Worm (Caenorhabditis elegans) whole organism, young adult: ENCODE data around the gene T24H7.2.
A peak's percentile ranks its signal among the peaks of the same experiment; 100 is the strongest.

Source experiments
- B0261.1 ChIP-seq: sonication (generic microtip); optimal IDR thresholded peaks from 2 replicates; lab custom pipeline; 2016; ENCODE audit warnings: mild to moderate bottlenecking, missing genetic modification characterization, moderate library complexity, missing compliant biosample characterization
- C06A6.2 ChIP-seq: fragments of 200-800 bp; sonication (Bioruptor generic); conservative IDR thresholded peaks from 2 replicates; pipeline ENCODE4 v1.3.6; 2022; ENCODE audit warnings: missing genetic modification characterization, missing compliant biosample characterization
- C17E4.6 ChIP-seq: fragments of 200-800 bp; sonication (Bioruptor generic); IDR thresholded peaks from 2 replicates; pipeline ENCODE4 v1.3.6; 2022; ENCODE audit warnings: missing genetic modification reagents, missing genetic modification characterization, missing compliant biosample characterization
- F39B2.1 ChIP-seq: fragments of 200-800 bp; sonication (Bioruptor generic); IDR thresholded peaks from 2 replicates; pipeline ENCODE4 v1.3.6; 2022; ENCODE audit warnings: missing genetic modification reagents, missing genetic modification characterization, missing compliant biosample characterization
- K11D2.4 ChIP-seq: fragments of 200-800 bp; sonication (Bioruptor generic); IDR thresholded peaks from 2 replicates; pipeline ENCODE4 v1.3.6; 2022; ENCODE audit warnings: missing genetic modification reagents, missing genetic modification characterization, missing compliant biosample characterization
- K12H6.12 ChIP-seq: fragments of 200-800 bp; sonication (Bioruptor generic); optimal IDR thresholded peaks from 2 replicates; lab custom pipeline; 2018; ENCODE audit warnings: mild to moderate bottlenecking, missing genetic modification characterization, missing compliant biosample characterization
- T07F8.4 ChIP-seq: sonication (generic microtip); optimal IDR thresholded peaks from 2 replicates; lab custom pipeline; 2016; ENCODE audit warnings: mild to moderate bottlenecking, missing genetic modification characterization, moderate library complexity, missing compliant biosample characterization
- T26A5.8 ChIP-seq: sonication (generic microtip); optimal IDR thresholded peaks from 2 replicates; lab custom pipeline; 2016; ENCODE audit warnings: missing genetic modification characterization, missing compliant biosample characterization
- Y53G8AR.9 ChIP-seq: fragments of 200-800 bp; sonication (Bioruptor generic); conservative IDR thresholded peaks from 2 replicates; pipeline ENCODE4 v1.3.6; 2022; ENCODE audit warnings: missing genetic modification reagents, missing genetic modification characterization, missing compliant biosample characterization
- Y56A3A.18 ChIP-seq: fragments of 200-800 bp; sonication (Bioruptor generic); IDR thresholded peaks from 2 replicates; pipeline ENCODE4 v1.3.6; 2022; ENCODE audit warnings: missing genetic modification reagents, missing genetic modification characterization, missing compliant biosample characterization
- Y79H2A.3 ChIP-seq: fragments of 200-800 bp; sonication (Bioruptor generic); conservative IDR thresholded peaks from 2 replicates; pipeline ENCODE4 v1.3.6; 2022; ENCODE audit warnings: missing genetic modification reagents, missing genetic modification characterization, missing compliant biosample characterization
- Y95B8A.8 ChIP-seq: fragments of 200-800 bp; sonication (Bioruptor generic); IDR thresholded peaks from 2 replicates; pipeline ENCODE4 v1.3.6; 2022; ENCODE audit warnings: missing genetic modification reagents, missing genetic modification characterization, missing compliant biosample characterization
- aptf-2 ChIP-seq: fragments of 200-800 bp; sonication (Bioruptor generic); conservative IDR thresholded peaks from 2 replicates; pipeline ENCODE4 v1.3.6; 2022; ENCODE audit warnings: missing genetic modification reagents, missing genetic modification characterization, missing compliant biosample characterization
- athp-1 ChIP-seq: sonication (generic microtip); optimal IDR thresholded peaks from 2 replicates; lab custom pipeline; 2017; ENCODE audit warnings: mild to moderate bottlenecking, missing genetic modification characterization, missing compliant biosample characterization
- attf-3 ChIP-seq: fragments of 200-800 bp; sonication (Bioruptor generic); conservative IDR thresholded peaks from 2 replicates; pipeline ENCODE4 v1.3.6; 2022; ENCODE audit warnings: missing genetic modification reagents, missing genetic modification characterization, missing compliant biosample characterization
- attf-6 ChIP-seq: fragments of 200-800 bp; sonication (Bioruptor generic); IDR thresholded peaks from 2 replicates; pipeline ENCODE4 v1.3.6; 2022; ENCODE audit warnings: missing genetic modification reagents, missing genetic modification characterization, missing compliant biosample characterization
- bed-1 ChIP-seq: fragments of 200-800 bp; sonication (Bioruptor generic); IDR thresholded peaks from 2 replicates; pipeline ENCODE4 v1.3.6; 2022; ENCODE audit warnings: missing genetic modification reagents, missing genetic modification characterization, missing compliant biosample characterization
- ccch-3 ChIP-seq: fragments of 200-800 bp; sonication (Bioruptor generic); optimal IDR thresholded peaks from 2 replicates; lab custom pipeline; 2018; ENCODE audit warnings: mild to moderate bottlenecking, missing genetic modification characterization, missing compliant biosample characterization
- ceh-27 ChIP-seq: fragments of 200-800 bp; sonication (Bioruptor generic); optimal IDR thresholded peaks from 2 replicates; lab custom pipeline; 2018; ENCODE audit warnings: mild to moderate bottlenecking, missing genetic modification characterization, moderate library complexity, missing compliant biosample characterization
- ceh-58 ChIP-seq: fragments of 200-800 bp; sonication (Bioruptor generic); IDR thresholded peaks from 2 replicates; pipeline ENCODE4 v1.3.6; 2022; ENCODE audit warnings: missing genetic modification characterization, missing compliant biosample characterization
- dpl-1 ChIP-seq: fragments of 150-350 bp; optimal IDR thresholded peaks from 2 replicates; lab custom pipeline; 2014; ENCODE audit warnings: missing biosample characterization, missing genetic modification reagents, missing genetic modification characterization
- efl-1 ChIP-seq: fragments of 150-350 bp; optimal IDR thresholded peaks from 2 replicates; lab custom pipeline; 2014; ENCODE audit warnings: missing biosample characterization, missing genetic modification reagents, missing genetic modification characterization
- ekl-4 ChIP-seq: fragments of 200-800 bp; sonication (Bioruptor generic); IDR thresholded peaks from 2 replicates; pipeline ENCODE4 v1.3.6; 2022; ENCODE audit warnings: missing genetic modification reagents, missing genetic modification characterization, missing compliant biosample characterization
- fkh-3 ChIP-seq: sonication (generic microtip); optimal IDR thresholded peaks from 2 replicates; lab custom pipeline; 2016; ENCODE audit warnings: mild to moderate bottlenecking, missing genetic modification characterization, missing compliant biosample characterization
- gei-17 ChIP-seq: fragments of 200-800 bp; sonication (Bioruptor generic); optimal IDR thresholded peaks from 2 replicates; lab custom pipeline; 2018; ENCODE audit warnings: mild to moderate bottlenecking, missing genetic modification characterization, missing compliant biosample characterization
- hmg-1.2 ChIP-seq: fragments of 200-800 bp; sonication (Bioruptor generic); IDR thresholded peaks from 2 replicates; pipeline ENCODE4 v1.3.6; 2022; ENCODE audit warnings: missing genetic modification reagents, missing genetic modification characterization, missing compliant biosample characterization
- hrde-1 ChIP-seq: sonication (generic microtip); optimal IDR thresholded peaks from 2 replicates; lab custom pipeline; 2016; ENCODE audit warnings: missing genetic modification characterization, mild to moderate bottlenecking, missing compliant biosample characterization, moderate library complexity, missing genotype, missing genetic modification reagents, borderline replicate concordance
- let-607 ChIP-seq, 2 experiments: fragments of 200-800 bp in 1 of 2; sonication (Bioruptor generic) in 1 of 2; sonication (generic microtip) in 1 of 2; optimal IDR thresholded peaks; 2 replicates each; lab custom pipeline; 2016 to 2018; ENCODE audit warnings: mild to moderate bottlenecking in 2 of 2, missing compliant biosample characterization in 2 of 2, missing genetic modification characterization in 2 of 2, moderate library complexity in 2 of 2, missing genotype in 1 of 2
- lin-54 ChIP-seq: fragments of 200-800 bp; sonication (Bioruptor generic); optimal IDR thresholded peaks from 2 replicates; lab custom pipeline; 2018; ENCODE audit warnings: mild to moderate bottlenecking, missing genetic modification characterization, missing compliant biosample characterization
- lir-1 ChIP-seq: fragments of 200-800 bp; sonication (Bioruptor generic); conservative IDR thresholded peaks from 2 replicates; pipeline ENCODE4 v1.3.6; 2022; ENCODE audit warnings: missing genetic modification reagents, missing genetic modification characterization, missing compliant biosample characterization
- lsy-27 ChIP-seq: sonication (generic microtip); optimal IDR thresholded peaks from 2 replicates; lab custom pipeline; 2017; ENCODE audit warnings: missing genetic modification characterization, mild to moderate bottlenecking, missing compliant biosample characterization, antibody characterized with exemption, missing genotype, borderline replicate concordance; ENCODE audit not compliant: insufficient read depth
- madf-10 ChIP-seq: sonication (generic microtip); optimal IDR thresholded peaks from 2 replicates; lab custom pipeline; 2016; ENCODE audit warnings: mild to moderate bottlenecking, missing genetic modification characterization, missing compliant biosample characterization
- madf-6 ChIP-seq: fragments of 200-800 bp; sonication (Bioruptor generic); IDR thresholded peaks from 2 replicates; pipeline ENCODE4 v1.3.6; 2022; ENCODE audit warnings: missing genetic modification reagents, missing genetic modification characterization, missing compliant biosample characterization
- madf-8 ChIP-seq: fragments of 200-800 bp; sonication (Bioruptor generic); conservative IDR thresholded peaks from 2 replicates; pipeline ENCODE4 v1.3.6; 2022; ENCODE audit warnings: missing genetic modification reagents, missing genetic modification characterization, missing compliant biosample characterization
- mes-4 ChIP-seq: sonication (generic microtip); optimal IDR thresholded peaks from 2 replicates; lab custom pipeline; 2016; ENCODE audit warnings: missing genotype, missing genetic modification characterization, missing compliant biosample characterization
- nfya-2 ChIP-seq: fragments of 200-800 bp; sonication (Bioruptor generic); IDR thresholded peaks from 2 replicates; pipeline ENCODE4 v1.3.6; 2022; ENCODE audit warnings: missing genetic modification reagents, missing genetic modification characterization, missing compliant biosample characterization
- nhr-179 ChIP-seq: sonication (generic microtip); optimal IDR thresholded peaks from 2 replicates; lab custom pipeline; 2016; ENCODE audit warnings: mild to moderate bottlenecking, missing genetic modification characterization, missing compliant biosample characterization
- nhr-27 ChIP-seq: fragments of 200-800 bp; sonication (Bioruptor generic); optimal IDR thresholded peaks from 2 replicates; lab custom pipeline; 2018; ENCODE audit warnings: mild to moderate bottlenecking, missing genetic modification characterization, moderate library complexity, missing compliant biosample characterization
- pbrm-1 ChIP-seq: fragments of 200-800 bp; sonication (Bioruptor generic); IDR thresholded peaks from 2 replicates; pipeline ENCODE4 v1.3.6; 2022; ENCODE audit warnings: missing genetic modification reagents, missing genetic modification characterization, missing compliant biosample characterization
- rec-8 ChIP-seq, 2 experiments: sonication (generic microtip); optimal IDR thresholded peaks; 2 replicates each; lab custom pipeline; 2016; ENCODE audit warnings: mild to moderate bottlenecking in 2 of 2, missing genetic modification characterization in 2 of 2, missing genetic modification reagents in 2 of 2, missing genotype in 2 of 2, missing biosample characterization in 1 of 2, missing compliant biosample characterization in 1 of 2, moderate library complexity in 1 of 2
- repo-1 ChIP-seq: sonication (generic microtip); optimal IDR thresholded peaks from 2 replicates; lab custom pipeline; 2017; ENCODE audit warnings: mild to moderate bottlenecking, missing genetic modification characterization, missing compliant biosample characterization
- sea-2 ChIP-seq: fragments of 200-800 bp; sonication (Bioruptor generic); IDR thresholded peaks from 2 replicates; pipeline ENCODE4 v1.3.6; 2022; ENCODE audit warnings: missing genetic modification characterization, missing compliant biosample characterization
- snpc-1.3 ChIP-seq: sonication (generic microtip); optimal IDR thresholded peaks from 2 replicates; lab custom pipeline; 2017; ENCODE audit warnings: missing genetic modification characterization, mild to moderate bottlenecking, missing compliant biosample characterization, antibody characterized with exemption, moderate library complexity, missing genotype, missing genetic modification reagents; ENCODE audit not compliant: insufficient read depth
- tbx-9 ChIP-seq: sonication (generic microtip); optimal IDR thresholded peaks from 2 replicates; lab custom pipeline; 2016; ENCODE audit warnings: borderline replicate concordance, missing genetic modification characterization, inconsistent platforms, missing compliant biosample characterization
- unc-62 ChIP-seq: fragments of 150-350 bp; optimal IDR thresholded peaks from 2 replicates; lab custom pipeline; 2014; ENCODE audit warnings: missing biosample characterization, missing genetic modification reagents, missing genetic modification characterization
- zfh-2 ChIP-seq: fragments of 200-800 bp; sonication (Bioruptor generic); conservative IDR thresholded peaks from 2 replicates; pipeline ENCODE4 v1.3.6; 2022; ENCODE audit warnings: missing genetic modification reagents, missing genetic modification characterization, missing compliant biosample characterization

The T24H7.2 gene

ce11 chrII:6246054-6246453, 1.1 kb upstream of the T24H7.2 start, which contains the start of gene lelo-1:
Gene lelo-1, plus strand, starts transcription at chrII:6246354.
- TF ChIP-seq madf-10 (tag; lab: Kevin White, UChicago) (no peak), bed-1 (GFP tag; lab: Robert Waterston, UW) (no peak), zfh-2 (no peak), madf-8 (GFP tag; lab: Robert Waterston, UW) (no peak), pbrm-1 (no peak), hrde-1 (no peak), madf-6 (GFP tag; lab: Robert Waterston, UW) (no peak), efl-1 (GFP tag; lab: Kevin White, UChicago) (no peak)

- TF ChIP-seq aptf-2 (GFP tag; lab: Robert Waterston, UW) (no peak), C17E4.6 (GFP tag; lab: Robert Waterston, UW) (no peak), nhr-27 (tag; lab: Kevin White, UChicago) (no peak), snpc-1.3 (no peak), ekl-4 (no peak), T26A5.8 (tag; lab: Kevin White, UChicago) (no peak), B0261.1 (tag; lab: Kevin White, UChicago) (peak; percentile 0)
These were observed 918 bp downstream of the T24H7.2 start for ce11 chrII:6248029-6248428.

- peak; percentile 35 for TF ChIP-seq ceh-27
- 0 out of 2 replicates have a peak, but pooled peaks have one; percentile 20 for TF ChIP-seq C06A6.2 (GFP tag; lab: Robert Waterston, UW)
- no peak for TF ChIP-seq lsy-27 (tag; lab: Kevin White, UChicago)
- no peak for TF ChIP-seq nhr-179 (tag; lab: Kevin White, UChicago)
- TF ChIP-seq K12H6.12 (tag; lab: Kevin White, UChicago): no peak
- TF ChIP-seq lir-1 (GFP tag; lab: Robert Waterston, UW): no peak
- TF ChIP-seq F39B2.1 (GFP tag; lab: Robert Waterston, UW): no peak
- TF ChIP-seq tbx-9 (tag; lab: Kevin White, UChicago): no peak
- TF ChIP-seq attf-3: no peak
- peak; percentile 87 for TF ChIP-seq ekl-4
- peak; percentile 61 for TF ChIP-seq athp-1 (tag; lab: Kevin White, UChicago)
- TF ChIP-seq ccch-3 (GFP tag; lab: Kevin White, UChicago): no peak
- TF ChIP-seq Y53G8AR.9 (GFP tag; lab: Robert Waterston, UW): no peak
- TF ChIP-seq Y56A3A.18: no peak
- TF ChIP-seq Y79H2A.3 (GFP tag; lab: Robert Waterston, UW): no peak
- TF ChIP-seq rec-8 (tag; optimal IDR thresholded peaks at IDR 0.05; lab: Kevin White, UChicago): peak; percentile 47 to 49
- peak; percentile 63 for TF ChIP-seq fkh-3
- TF ChIP-seq ceh-58: no peak
- TF ChIP-seq K11D2.4 (GFP tag; lab: Robert Waterston, UW): no peak
- peak; percentile 71 for TF ChIP-seq repo-1 (tag; lab: Kevin White, UChicago)
- no peak for TF ChIP-seq nfya-2 (GFP tag; lab: Robert Waterston, UW)
- TF ChIP-seq T07F8.4 (tag; lab: Kevin White, UChicago): peak; percentile 63
- peak; percentile 62 for TF ChIP-seq lin-54 (GFP tag; lab: Kevin White, UChicago)
- TF ChIP-seq unc-62 (GFP tag; lab: Kevin White, UChicago): no peak
- no peak for TF ChIP-seq Y95B8A.8
- TF ChIP-seq hmg-1.2 (GFP tag; lab: Robert Waterston, UW): peak; percentile 41
- no peak for TF ChIP-seq sea-2
- TF ChIP-seq let-607 (tag; optimal IDR thresholded peaks at IDR 0.05; lab: Kevin White, UChicago): peak in 1 of 2 experiments; percentile 14
- TF ChIP-seq dpl-1: no peak
- TF ChIP-seq attf-6 (GFP tag; lab: Robert Waterston, UW): no peak
- TF ChIP-seq mes-4 (tag; lab: Kevin White, UChicago): peak; percentile 69
- no peak for TF ChIP-seq gei-17 (GFP tag; lab: Kevin White, UChicago)
These were observed 1.4 kb downstream of the T24H7.2 start for ce11 chrII:6248503-6248902.
